Worm (Caenorhabditis elegans) whole organism, young adult: ENCODE results near the gene pyc-1.
A peak's percentile ranks its signal among the peaks of the same experiment; 100 is the strongest.

Experiments used
- B0261.1 ChIP-seq: sonication (generic microtip); optimal IDR thresholded peaks from 2 replicates; lab custom pipeline; 2016; ENCODE audit warnings: mild to moderate bottlenecking, missing genetic modification characterization, moderate library complexity, missing compliant biosample characterization
- C17E4.6 ChIP-seq: fragments of 200-800 bp; sonication (Bioruptor generic); IDR thresholded peaks from 2 replicates; pipeline ENCODE4 v1.3.6; 2022; ENCODE audit warnings: missing genetic modification reagents, missing genetic modification characterization, missing compliant biosample characterization
- F10E7.11 ChIP-seq: sonication (generic microtip); optimal IDR thresholded peaks from 2 replicates; lab custom pipeline; 2017; ENCODE audit warnings: mild to moderate bottlenecking, missing genetic modification characterization, moderate library complexity, missing compliant biosample characterization
- F22D6.2 ChIP-seq: sonication (generic microtip); optimal IDR thresholded peaks from 2 replicates; lab custom pipeline; 2016; ENCODE audit warnings: mild to moderate bottlenecking, missing genetic modification characterization, missing compliant biosample characterization
- F33H1.4 ChIP-seq: fragments of 200-800 bp; sonication (Bioruptor generic); IDR thresholded peaks from 2 replicates; pipeline ENCODE4 v1.3.6; 2022; ENCODE audit warnings: missing genetic modification reagents, missing genetic modification characterization, missing compliant biosample characterization
- F39B2.1 ChIP-seq: fragments of 200-800 bp; sonication (Bioruptor generic); IDR thresholded peaks from 2 replicates; pipeline ENCODE4 v1.3.6; 2022; ENCODE audit warnings: missing genetic modification reagents, missing genetic modification characterization, missing compliant biosample characterization
- F49E8.2 ChIP-seq: sonication (generic microtip); optimal IDR thresholded peaks from 3 replicates; lab custom pipeline; 2017; ENCODE audit warnings: missing genetic modification characterization, mild to moderate bottlenecking, missing compliant biosample characterization, antibody characterized with exemption, moderate library complexity; ENCODE audit not compliant: insufficient read depth
- F55B11.4 ChIP-seq: sonication (generic microtip); optimal IDR thresholded peaks from 2 replicates; lab custom pipeline; 2016; ENCODE audit warnings: missing compliant biosample characterization, missing genetic modification characterization, borderline replicate concordance; ENCODE audit not compliant: insufficient read depth
- K11D2.4 ChIP-seq: fragments of 200-800 bp; sonication (Bioruptor generic); IDR thresholded peaks from 2 replicates; pipeline ENCODE4 v1.3.6; 2022; ENCODE audit warnings: missing genetic modification reagents, missing genetic modification characterization, missing compliant biosample characterization
- Y95B8A.8 ChIP-seq: fragments of 200-800 bp; sonication (Bioruptor generic); IDR thresholded peaks from 2 replicates; pipeline ENCODE4 v1.3.6; 2022; ENCODE audit warnings: missing genetic modification reagents, missing genetic modification characterization, missing compliant biosample characterization
- ama-1 ChIP-seq, 3 experiments: fragments of 150-350 bp in 1 of 3; sonication (generic microtip) in 2 of 3; optimal IDR thresholded peaks; 2 replicates each; lab custom pipeline; 2014 to 2018; ENCODE audit warnings: missing biosample characterization in 2 of 3, missing genetic modification characterization in 2 of 3, missing genetic modification reagents in 2 of 3
- attf-6 ChIP-seq: fragments of 200-800 bp; sonication (Bioruptor generic); IDR thresholded peaks from 2 replicates; pipeline ENCODE4 v1.3.6; 2022; ENCODE audit warnings: missing genetic modification reagents, missing genetic modification characterization, missing compliant biosample characterization
- ccch-3 ChIP-seq: fragments of 200-800 bp; sonication (Bioruptor generic); optimal IDR thresholded peaks from 2 replicates; lab custom pipeline; 2018; ENCODE audit warnings: mild to moderate bottlenecking, missing genetic modification characterization, missing compliant biosample characterization
- ceh-100 ChIP-seq: fragments of 200-800 bp; sonication (Bioruptor generic); IDR thresholded peaks from 2 replicates; pipeline ENCODE4 v1.3.6; 2022; ENCODE audit warnings: missing genetic modification reagents, missing genetic modification characterization, missing compliant biosample characterization
- ceh-58 ChIP-seq: fragments of 200-800 bp; sonication (Bioruptor generic); IDR thresholded peaks from 2 replicates; pipeline ENCODE4 v1.3.6; 2022; ENCODE audit warnings: missing genetic modification characterization, missing compliant biosample characterization
- ceh-79 ChIP-seq: sonication (generic microtip); optimal IDR thresholded peaks from 2 replicates; lab custom pipeline; 2017; ENCODE audit warnings: mild to moderate bottlenecking, missing genetic modification characterization, missing compliant biosample characterization
- ceh-91 ChIP-seq: fragments of 200-800 bp; sonication (Bioruptor generic); IDR thresholded peaks from 2 replicates; pipeline ENCODE4 v1.3.6; 2022; ENCODE audit warnings: missing genetic modification reagents, missing genetic modification characterization, missing compliant biosample characterization
- chd-7 ChIP-seq: sonication (generic microtip); optimal IDR thresholded peaks from 2 replicates; lab custom pipeline; 2016; ENCODE audit warnings: mild to moderate bottlenecking, missing genetic modification characterization, moderate library complexity, missing compliant biosample characterization
- dpff-1 ChIP-seq: sonication (generic microtip); optimal IDR thresholded peaks from 2 replicates; lab custom pipeline; 2017; ENCODE audit warnings: mild to moderate bottlenecking, missing genetic modification characterization, missing compliant biosample characterization
- egl-44 ChIP-seq: fragments of 200-800 bp; sonication (Bioruptor generic); IDR thresholded peaks from 2 replicates; pipeline ENCODE4 v1.3.6; 2022; ENCODE audit warnings: missing genetic modification reagents, missing genetic modification characterization, missing compliant biosample characterization
- hlh-12 ChIP-seq: sonication (generic microtip); optimal IDR thresholded peaks from 2 replicates; lab custom pipeline; 2016; ENCODE audit warnings: missing genetic modification characterization, missing compliant biosample characterization
- hmg-1.2 ChIP-seq: fragments of 200-800 bp; sonication (Bioruptor generic); IDR thresholded peaks from 2 replicates; pipeline ENCODE4 v1.3.6; 2022; ENCODE audit warnings: missing genetic modification reagents, missing genetic modification characterization, missing compliant biosample characterization
- let-607 ChIP-seq, 2 experiments: fragments of 200-800 bp in 1 of 2; sonication (Bioruptor generic) in 1 of 2; sonication (generic microtip) in 1 of 2; optimal IDR thresholded peaks; 2 replicates each; lab custom pipeline; 2016 to 2018; ENCODE audit warnings: mild to moderate bottlenecking in 2 of 2, missing compliant biosample characterization in 2 of 2, missing genetic modification characterization in 2 of 2, moderate library complexity in 2 of 2, missing genotype in 1 of 2
- lir-1 ChIP-seq: fragments of 200-800 bp; sonication (Bioruptor generic); conservative IDR thresholded peaks from 2 replicates; pipeline ENCODE4 v1.3.6; 2022; ENCODE audit warnings: missing genetic modification reagents, missing genetic modification characterization, missing compliant biosample characterization
- lsy-27 ChIP-seq: sonication (generic microtip); optimal IDR thresholded peaks from 2 replicates; lab custom pipeline; 2017; ENCODE audit warnings: missing genetic modification characterization, mild to moderate bottlenecking, missing compliant biosample characterization, antibody characterized with exemption, missing genotype, borderline replicate concordance; ENCODE audit not compliant: insufficient read depth
- madf-3 ChIP-seq: fragments of 200-800 bp; sonication (Bioruptor generic); IDR thresholded peaks from 2 replicates; pipeline ENCODE4 v1.3.6; 2022; ENCODE audit warnings: missing genetic modification reagents, missing genetic modification characterization, missing compliant biosample characterization
- madf-6 ChIP-seq: fragments of 200-800 bp; sonication (Bioruptor generic); IDR thresholded peaks from 2 replicates; pipeline ENCODE4 v1.3.6; 2022; ENCODE audit warnings: missing genetic modification reagents, missing genetic modification characterization, missing compliant biosample characterization
- madf-8 ChIP-seq: fragments of 200-800 bp; sonication (Bioruptor generic); conservative IDR thresholded peaks from 2 replicates; pipeline ENCODE4 v1.3.6; 2022; ENCODE audit warnings: missing genetic modification reagents, missing genetic modification characterization, missing compliant biosample characterization
- mcd-1 ChIP-seq: fragments of 200-800 bp; sonication (Bioruptor generic); IDR thresholded peaks from 2 replicates; pipeline ENCODE4 v1.3.6; 2022; ENCODE audit warnings: missing genetic modification reagents, missing genetic modification characterization, missing compliant biosample characterization
- mes-4 ChIP-seq: sonication (generic microtip); optimal IDR thresholded peaks from 2 replicates; lab custom pipeline; 2016; ENCODE audit warnings: missing genotype, missing genetic modification characterization, missing compliant biosample characterization
- mxl-1 ChIP-seq: sonication (generic microtip); optimal IDR thresholded peaks from 2 replicates; lab custom pipeline; 2016; ENCODE audit warnings: missing genetic modification characterization, missing compliant biosample characterization
- nfya-2 ChIP-seq: fragments of 200-800 bp; sonication (Bioruptor generic); IDR thresholded peaks from 2 replicates; pipeline ENCODE4 v1.3.6; 2022; ENCODE audit warnings: missing genetic modification reagents, missing genetic modification characterization, missing compliant biosample characterization
- nfyb-1 ChIP-seq: fragments of 200-800 bp; sonication (Bioruptor generic); IDR thresholded peaks from 2 replicates; pipeline ENCODE4 v1.3.6; 2022; ENCODE audit warnings: missing genetic modification reagents, missing genetic modification characterization, missing compliant biosample characterization
- nhr-90 ChIP-seq: sonication (generic microtip); optimal IDR thresholded peaks from 2 replicates; lab custom pipeline; 2016; ENCODE audit warnings: missing genotype, mild to moderate bottlenecking, missing genetic modification characterization, missing compliant biosample characterization
- pbrm-1 ChIP-seq: fragments of 200-800 bp; sonication (Bioruptor generic); IDR thresholded peaks from 2 replicates; pipeline ENCODE4 v1.3.6; 2022; ENCODE audit warnings: missing genetic modification reagents, missing genetic modification characterization, missing compliant biosample characterization
- pha-4 ChIP-seq: fragments of 150-350 bp; sonication (generic microtip); optimal IDR thresholded peaks from 2 replicates; lab custom pipeline; 2014; ENCODE audit warnings: missing biosample characterization, missing genetic modification reagents, missing genetic modification characterization
- repo-1 ChIP-seq: sonication (generic microtip); optimal IDR thresholded peaks from 2 replicates; lab custom pipeline; 2017; ENCODE audit warnings: mild to moderate bottlenecking, missing genetic modification characterization, missing compliant biosample characterization
- snpc-4 ChIP-seq, 5 experiments: fragments of 150-350 bp in 1 of 5; sonication (generic microtip) in 4 of 5; optimal IDR thresholded peaks; 2 replicates each; lab custom pipeline; 2014 to 2018; ENCODE audit warnings: missing genetic modification characterization in 5 of 5, missing biosample characterization in 3 of 5, antibody characterized with exemption in 2 of 5, mild to moderate bottlenecking in 2 of 5, missing compliant biosample characterization in 2 of 5, missing genotype in 2 of 5, moderate library complexity in 2 of 5, missing genetic modification reagents in 1 of 5
- sptf-2 ChIP-seq: fragments of 200-800 bp; sonication (Bioruptor generic); optimal IDR thresholded peaks from 2 replicates; lab custom pipeline; 2018; ENCODE audit warnings: mild to moderate bottlenecking, missing genetic modification characterization, missing compliant biosample characterization
- tbp1 ChIP-seq: fragments of 200-800 bp; sonication (Bioruptor generic); optimal IDR thresholded peaks from 2 replicates; lab custom pipeline; 2018; ENCODE audit warnings: mild to moderate bottlenecking, missing genetic modification characterization, missing compliant biosample characterization
- tbx-9 ChIP-seq: sonication (generic microtip); optimal IDR thresholded peaks from 2 replicates; lab custom pipeline; 2016; ENCODE audit warnings: borderline replicate concordance, missing genetic modification characterization, inconsistent platforms, missing compliant biosample characterization
- tlf-1 ChIP-seq: fragments of 200-800 bp; sonication (Bioruptor generic); optimal IDR thresholded peaks from 2 replicates; lab custom pipeline; 2018; ENCODE audit warnings: mild to moderate bottlenecking, missing genetic modification characterization, missing compliant biosample characterization
- unc-62 ChIP-seq: fragments of 150-350 bp; optimal IDR thresholded peaks from 2 replicates; lab custom pipeline; 2014; ENCODE audit warnings: missing biosample characterization, missing genetic modification reagents, missing genetic modification characterization
- ztf-26 ChIP-seq: sonication (generic microtip); optimal IDR thresholded peaks from 2 replicates; lab custom pipeline; 2017; ENCODE audit warnings: missing genetic modification characterization, missing compliant biosample characterization
- ztf-28 ChIP-seq: fragments of 200-800 bp; sonication (Bioruptor generic); IDR thresholded peaks from 2 replicates; pipeline ENCODE4 v1.3.6; 2022; ENCODE audit warnings: missing genetic modification reagents, missing genetic modification characterization, missing compliant biosample characterization
- ztf-6 ChIP-seq: fragments of 200-800 bp; sonication (Bioruptor generic); IDR thresholded peaks from 2 replicates; pipeline ENCODE4 v1.3.6; 2022; ENCODE audit warnings: missing genetic modification reagents, missing genetic modification characterization, missing compliant biosample characterization

The pyc-1 gene

DNA sequence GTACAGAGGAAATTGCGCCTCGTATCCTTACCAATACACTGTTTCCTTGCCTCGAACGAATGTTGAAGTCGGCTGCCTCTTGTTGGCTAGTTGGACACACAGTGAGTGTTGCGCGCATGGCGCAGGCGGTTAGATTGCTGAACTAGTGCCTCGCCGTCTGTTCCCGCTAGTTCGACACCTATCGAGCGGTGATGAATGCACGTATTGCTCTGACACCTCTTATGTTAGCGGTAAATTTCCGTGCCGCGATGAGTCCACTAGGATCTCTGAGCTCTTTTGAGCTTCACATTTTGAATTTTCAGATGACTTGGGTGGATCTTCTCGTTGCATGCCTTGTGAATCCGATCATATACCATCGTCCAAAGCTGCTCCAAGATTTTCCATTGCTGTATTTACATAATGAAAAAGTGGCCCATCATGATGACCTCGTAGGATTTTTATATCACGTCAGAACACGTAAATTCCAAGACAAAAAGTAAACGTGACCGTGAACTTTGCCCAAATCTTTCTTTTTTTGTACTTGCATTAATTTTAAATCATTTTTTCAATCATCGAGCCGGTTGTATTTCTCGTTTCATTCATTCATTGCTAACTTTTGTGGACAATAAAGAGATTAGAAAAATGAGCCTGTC lies 39.4 kb downstream of the pyc-1 start, which contains the start of gene F55A11.11 (continued):
- TF ChIP-seq F33H1.4 (GFP tag; lab: Robert Waterston, UW) (peak; percentile 61), mxl-1 (peak; percentile 94), dpff-1 (tag; lab: Kevin White, UChicago) (no peak), pbrm-1 (peak; percentile 88), ceh-58 (GFP tag; lab: Robert Waterston, UW) (0 out of 2 replicates have a peak, but pooled peaks have one; percentile 28), ztf-6 (GFP tag; lab: Robert Waterston, UW) (peak; percentile 84; the same call in 1 of the 2 replicates), attf-6 (peak; percentile 77), ama-1 (optimal IDR thresholded peaks at IDR 0.05; lab: Kevin White, UChicago) (no peak), ama-1 (GFP tag; optimal IDR thresholded peaks at IDR 0.05; lab: Kevin White, UChicago) (peak; percentile 55 to 91), pha-4 (no peak), K11D2.4 (peak; percentile 76), nhr-90 (tag; lab: Kevin White, UChicago) (peak; percentile 96), madf-8 (peak; percentile 37; the same call in 1 of the 2 replicates), snpc-4 (GFP tag; optimal IDR thresholded peaks at IDR 0.05; lab: Kevin White, UChicago) (peak; percentile 82), snpc-4 (tag; optimal IDR thresholded peaks at IDR 0.05; lab: Kevin White, UChicago) (peak; percentile 25 to 83 (median 77)), mcd-1 (GFP tag; lab: Robert Waterston, UW) (no peak; the same call in 1 of the 2 replicates), hmg-1.2 (GFP tag; lab: Robert Waterston, UW) (peak; percentile 83), hlh-12 (tag; lab: Kevin White, UChicago) (peak; percentile 81), F55B11.4 (tag; lab: Kevin White, UChicago) (no peak), lir-1 (GFP tag; lab: Robert Waterston, UW) (peak; percentile 61), tlf-1 (GFP tag; lab: Kevin White, UChicago) (peak; percentile 49), C17E4.6 (no peak), F10E7.11 (tag; lab: Kevin White, UChicago) (peak; percentile 78), egl-44 (GFP tag; lab: Robert Waterston, UW) (peak; percentile 96), mes-4 (peak; percentile 84), F22D6.2 (tag; lab: Kevin White, UChicago) (peak; percentile 63), F49E8.2 (peak; percentile 84), repo-1 (peak; percentile 94), sptf-2 (GFP tag; lab: Kevin White, UChicago) (peak; percentile 60), ccch-3 (GFP tag; lab: Kevin White, UChicago) (peak; percentile 14), let-607 (tag; optimal IDR thresholded peaks at IDR 0.05; lab: Kevin White, UChicago) (peak; percentile 54 to 76), tbp1 (peak; percentile 100), ceh-79 (tag; lab: Kevin White, UChicago) (peak; percentile 82), lsy-27 (tag; lab: Kevin White, UChicago) (peak; percentile 79), tbx-9 (peak; percentile 52), madf-3 (GFP tag; lab: Robert Waterston, UW) (peak; percentile 86), F39B2.1 (GFP tag; lab: Robert Waterston, UW) (no peak), ztf-26 (peak; percentile 92), ztf-28 (GFP tag; lab: Robert Waterston, UW) (peak; percentile 88), ceh-91 (no peak), ceh-100 (peak; percentile 76), nfya-2 (0 out of 2 replicates have a peak, but pooled peaks have one; percentile 34), unc-62 (peak; percentile 54), madf-6 (GFP tag; lab: Robert Waterston, UW) (peak; percentile 82), nfyb-1 (GFP tag; lab: Robert Waterston, UW) (peak; percentile 96), Y95B8A.8 (GFP tag; lab: Robert Waterston, UW) (peak; percentile 85; the same call in 1 of the 2 replicates), chd-7 (tag; lab: Kevin White, UChicago) (peak; percentile 92), B0261.1 (peak; percentile 99)
